Worm (Caenorhabditis elegans) whole organism, L2 larva: ENCODE results near the gene C45E5.1.

Experiments
- C34F6.9 ChIP-seq: fragments of 150-350 bp; optimal IDR thresholded peaks from 2 replicates; lab custom pipeline; 2014; ENCODE audit warnings: missing biosample characterization, missing genetic modification characterization
- F13H6.1 ChIP-seq: sonication (generic microtip); optimal IDR thresholded peaks from 2 replicates; lab custom pipeline; 2016; ENCODE audit warnings: missing genetic modification characterization, missing compliant biosample characterization
- R02D3.7 ChIP-seq: fragments of 150-350 bp; optimal IDR thresholded peaks from 2 replicates; lab custom pipeline; 2014; ENCODE audit warnings: missing biosample characterization, missing genetic modification characterization
- Y55F3AM.14 ChIP-seq: fragments of 200-800 bp; sonication (Bioruptor generic); optimal IDR thresholded peaks from 2 replicates; lab custom pipeline; 2018; ENCODE audit warnings: mild to moderate bottlenecking, missing genetic modification characterization, missing compliant biosample characterization
- ZK546.5 ChIP-seq: sonication (generic microtip); optimal IDR thresholded peaks from 2 replicates; lab custom pipeline; 2017; ENCODE audit warnings: missing biosample characterization, missing genetic modification characterization
- aly-2 ChIP-seq: fragments of 150-350 bp; optimal IDR thresholded peaks from 2 replicates; lab custom pipeline; 2014; ENCODE audit warnings: missing biosample characterization, missing genetic modification characterization
- ama-1 ChIP-seq: fragments of 150-350 bp; optimal IDR thresholded peaks from 2 replicates; lab custom pipeline; 2018; ENCODE audit warnings: inconsistent platforms
- blmp-1 ChIP-seq: sonication (generic microtip); optimal IDR thresholded peaks from 2 replicates; lab custom pipeline; 2017; ENCODE audit warnings: missing genetic modification characterization, mild to moderate bottlenecking, missing compliant biosample characterization, antibody characterized with exemption, moderate library complexity; ENCODE audit not compliant: insufficient read depth
- ceh-16 ChIP-seq: fragments of 150-350 bp; optimal IDR thresholded peaks from 2 replicates; lab custom pipeline; 2014; ENCODE audit warnings: missing biosample characterization, missing genetic modification characterization
- crh-2 ChIP-seq: sonication (generic microtip); optimal IDR thresholded peaks from 2 replicates; lab custom pipeline; 2017; ENCODE audit warnings: missing biosample characterization, missing genetic modification characterization
- egl-27 ChIP-seq: sonication (generic microtip); optimal IDR thresholded peaks from 3 replicates; lab custom pipeline; 2017; ENCODE audit warnings: missing biosample characterization, missing genetic modification reagents, missing genetic modification characterization
- elt-1 ChIP-seq: fragments of 150-350 bp; optimal IDR thresholded peaks from 2 replicates; lab custom pipeline; 2014; ENCODE audit warnings: missing biosample characterization, missing genetic modification characterization
- elt-3 ChIP-seq: sonication (generic microtip); optimal IDR thresholded peaks from 2 replicates; lab custom pipeline; 2017; ENCODE audit warnings: missing biosample characterization, missing genetic modification characterization
- fos-1 ChIP-seq: fragments of 150-350 bp; optimal IDR thresholded peaks from 2 replicates; lab custom pipeline; 2014; ENCODE audit warnings: missing biosample characterization, missing genetic modification characterization
- gmeb-1 ChIP-seq: fragments of 150-350 bp; optimal IDR thresholded peaks from 2 replicates; lab custom pipeline; 2014; ENCODE audit warnings: missing biosample characterization, missing genetic modification characterization
- lin-13 ChIP-seq: fragments of 150-350 bp; optimal IDR thresholded peaks from 2 replicates; lab custom pipeline; 2014; ENCODE audit warnings: missing biosample characterization, missing genetic modification reagents, missing genetic modification characterization
- lsy-2 ChIP-seq, 2 experiments: fragments of 150-350 bp in 1 of 2; sonication (generic microtip) in 1 of 2; optimal IDR thresholded peaks; 2 replicates each; lab custom pipeline; 2014 to 2017; ENCODE audit warnings: missing biosample characterization in 2 of 2, missing genetic modification characterization in 2 of 2
- mab-5 ChIP-seq: fragments of 150-350 bp; optimal IDR thresholded peaks from 2 replicates; lab custom pipeline; 2014; ENCODE audit warnings: missing biosample characterization, missing genetic modification characterization
- mbf-1 ChIP-seq: sonication (generic microtip); optimal IDR thresholded peaks from 2 replicates; lab custom pipeline; 2017; ENCODE audit warnings: missing biosample characterization, missing genetic modification characterization
- mdl-1 ChIP-seq, 2 experiments: fragments of 150-350 bp in 1 of 2; sonication (generic microtip) in 1 of 2; optimal IDR thresholded peaks; 2 replicates each; lab custom pipeline; 2017; ENCODE audit warnings: missing biosample characterization in 2 of 2, missing genetic modification characterization in 2 of 2
- nhr-10 ChIP-seq: sonication (generic microtip); optimal IDR thresholded peaks from 2 replicates; lab custom pipeline; 2017; ENCODE audit warnings: missing biosample characterization, missing genetic modification characterization
- nhr-129 ChIP-seq: fragments of 150-350 bp; optimal IDR thresholded peaks from 2 replicates; lab custom pipeline; 2014; ENCODE audit warnings: missing biosample characterization, missing genetic modification characterization
- nhr-21 ChIP-seq: fragments of 150-350 bp; optimal IDR thresholded peaks from 2 replicates; lab custom pipeline; 2014; ENCODE audit warnings: missing biosample characterization, missing genetic modification characterization
- nhr-25 ChIP-seq: fragments of 150-350 bp; sonication (generic microtip); optimal IDR thresholded peaks from 3 replicates; lab custom pipeline; 2014; ENCODE audit warnings: missing biosample characterization, missing genetic modification characterization
- nhr-6 ChIP-seq: fragments of 150-350 bp; optimal IDR thresholded peaks from 2 replicates; lab custom pipeline; 2014; ENCODE audit warnings: missing biosample characterization, missing genetic modification characterization
- nhr-77 ChIP-seq: fragments of 150-350 bp; optimal IDR thresholded peaks from 2 replicates; lab custom pipeline; 2014; ENCODE audit warnings: missing biosample characterization, missing genetic modification characterization
- peb-1 ChIP-seq: fragments of 150-350 bp; optimal IDR thresholded peaks from 2 replicates; lab custom pipeline; 2014; ENCODE audit warnings: missing biosample characterization, missing genetic modification characterization
- skn-1 ChIP-seq: sonication (generic microtip); optimal IDR thresholded peaks from 2 replicates; lab custom pipeline; 2017; ENCODE audit warnings: missing biosample characterization, missing genetic modification characterization
- sma-3 ChIP-seq: sonication (generic microtip); optimal IDR thresholded peaks from 2 replicates; lab custom pipeline; 2016; ENCODE audit warnings: missing genetic modification reagents, missing genetic modification characterization, missing compliant biosample characterization
- sma-9 ChIP-seq, 2 experiments: fragments of 150-350 bp in 1 of 2; sonication (generic microtip) in 1 of 2; optimal IDR thresholded peaks; 2 replicates each; lab custom pipeline; 2014 to 2016; ENCODE audit warnings: missing genetic modification characterization in 2 of 2, mild to moderate bottlenecking in 1 of 2, missing biosample characterization in 1 of 2, missing compliant biosample characterization in 1 of 2, missing genetic modification reagents in 1 of 2, moderate library complexity in 1 of 2
- snpc-4 ChIP-seq: fragments of 150-350 bp; optimal IDR thresholded peaks from 2 replicates; lab custom pipeline; 2014; ENCODE audit warnings: missing biosample characterization, missing genetic modification characterization
- unc-39 ChIP-seq: fragments of 150-350 bp; optimal IDR thresholded peaks from 2 replicates; lab custom pipeline; 2014; ENCODE audit warnings: missing biosample characterization, missing genetic modification characterization
- unc-55 ChIP-seq: fragments of 150-350 bp; sonication (generic microtip); optimal IDR thresholded peaks from 3 replicates; lab custom pipeline; 2014; ENCODE audit warnings: missing biosample characterization, missing genetic modification reagents, missing genetic modification characterization
- unc-62 ChIP-seq: fragments of 150-350 bp; optimal IDR thresholded peaks from 2 replicates; lab custom pipeline; 2014; ENCODE audit warnings: missing biosample characterization, missing genetic modification reagents, missing genetic modification characterization
- zag-1 ChIP-seq: fragments of 150-350 bp; optimal IDR thresholded peaks from 2 replicates; lab custom pipeline; 2014; ENCODE audit warnings: missing biosample characterization, missing genetic modification characterization
- ztf-11 ChIP-seq: sonication (generic microtip); optimal IDR thresholded peaks from 2 replicates; lab custom pipeline; 2017; ENCODE audit warnings: missing biosample characterization, missing genetic modification characterization
- ztf-4 ChIP-seq: fragments of 150-350 bp; optimal IDR thresholded peaks from 2 replicates; lab custom pipeline; 2014; ENCODE audit warnings: missing biosample characterization, missing genetic modification characterization

C45E5.1 gene

DNA sequence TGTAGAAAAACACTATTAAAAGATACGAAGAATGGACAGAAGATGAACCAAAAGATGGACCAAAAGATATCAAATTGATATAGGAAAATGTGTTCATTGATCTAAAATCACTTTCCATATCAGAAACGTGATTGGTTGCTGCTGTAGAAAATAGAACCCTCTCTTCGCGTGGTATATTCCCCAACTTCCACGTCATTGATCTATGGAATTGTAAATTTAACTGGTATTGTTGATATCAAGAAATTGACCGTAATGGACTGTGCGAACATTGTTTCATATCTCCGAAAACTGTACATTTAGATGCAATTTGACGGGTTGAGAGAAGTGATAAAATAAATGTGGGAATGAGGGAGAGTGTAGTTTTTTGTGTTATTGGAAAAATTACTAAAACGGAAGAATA lies 20.2 kb downstream of the C45E5.1 start (continued):
- TF ChIP-seq elt-3 (tag; lab: Kevin White, UChicago) (no peak), skn-1 (tag; lab: Kevin White, UChicago) (no peak)

DNA sequence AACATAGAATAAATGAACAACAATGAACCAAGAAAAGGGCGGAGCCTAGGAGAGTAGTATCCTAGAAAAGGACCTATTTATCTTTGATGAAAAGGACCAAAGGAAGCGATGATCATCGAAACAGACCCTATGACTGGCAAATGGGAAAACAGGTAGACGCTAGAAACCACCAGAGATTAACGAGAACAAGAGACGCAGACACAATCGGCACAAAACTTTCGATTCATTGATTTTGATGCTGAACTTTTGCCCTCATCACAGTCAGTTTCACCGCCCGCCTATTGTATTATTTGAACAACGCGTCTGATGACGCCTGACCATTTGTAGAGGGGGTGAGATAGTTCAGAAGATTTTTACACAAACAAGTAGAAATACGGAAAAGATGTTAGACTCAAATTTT lies 21.4 kb downstream of the C45E5.1 start:
- peak; percentile 17 for TF ChIP-seq egl-27 (tag; lab: Kevin White, UChicago)
- TF ChIP-seq F13H6.1: peak; percentile 1
- no peak for TF ChIP-seq lin-13 (GFP tag; lab: Kevin White, UChicago)
- no peak for TF ChIP-seq mbf-1 (tag; lab: Kevin White, UChicago)
- TF ChIP-seq aly-2: no peak
- TF ChIP-seq gmeb-1: peak; percentile 18
- peak; percentile 45 for TF ChIP-seq nhr-25 (tag; lab: Kevin White, UChicago)
- peak; percentile 36 for TF ChIP-seq nhr-21 (tag; lab: Kevin White, UChicago)
- no peak for TF ChIP-seq lsy-2 (tag; optimal IDR thresholded peaks at IDR 0.05; lab: Kevin White, UChicago)
- TF ChIP-seq nhr-10: no peak
- TF ChIP-seq sma-3 (GFP tag; lab: Kevin White, UChicago): peak; percentile 25
- TF ChIP-seq nhr-77: no peak
- peak; percentile 93 for TF ChIP-seq blmp-1
- peak; percentile 53 for TF ChIP-seq crh-2 (tag; lab: Kevin White, UChicago)
- TF ChIP-seq sma-9 (GFP tag; optimal IDR thresholded peaks at IDR 0.05; lab: Kevin White, UChicago): peak; percentile 78
- no peak for TF ChIP-seq sma-9 (tag; optimal IDR thresholded peaks at IDR 0.05; lab: Kevin White, UChicago)
- no peak for TF ChIP-seq unc-62 (GFP tag; lab: Kevin White, UChicago)
- peak; percentile 3 for TF ChIP-seq ceh-16 (tag; lab: Kevin White, UChicago)
- peak; percentile 48 for TF ChIP-seq nhr-129 (tag; lab: Kevin White, UChicago)
- no peak for TF ChIP-seq ztf-11 (tag; lab: Kevin White, UChicago)
- peak; percentile 52 for TF ChIP-seq fos-1 (tag; lab: Kevin White, UChicago)
- no peak for TF ChIP-seq elt-3 (tag; lab: Kevin White, UChicago)
- TF ChIP-seq unc-55 (GFP tag; lab: Kevin White, UChicago): no peak

DNA sequence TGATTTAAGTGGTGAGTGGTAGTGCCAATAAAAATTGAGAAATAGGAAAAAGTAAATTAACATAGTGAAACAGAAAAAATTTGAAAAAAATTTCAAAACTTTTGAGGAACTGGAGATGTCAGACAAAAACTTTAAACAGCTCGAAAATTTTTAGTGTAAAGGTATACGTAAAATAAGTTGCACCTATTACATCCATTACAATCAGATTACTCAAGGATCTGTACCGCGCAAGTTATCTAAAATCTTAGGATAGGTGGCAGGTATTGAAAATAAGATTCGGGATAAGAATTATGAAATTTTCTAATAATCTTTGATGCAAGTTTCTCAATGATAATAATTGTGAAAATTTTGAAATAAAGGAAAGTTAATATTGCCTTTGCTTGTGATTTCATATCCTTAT lies 22.6 kb downstream of the C45E5.1 start:
- no peak for TF ChIP-seq egl-27 (tag; lab: Kevin White, UChicago)
- no peak for TF ChIP-seq Y55F3AM.14 (GFP tag; lab: Kevin White, UChicago)

DNA sequence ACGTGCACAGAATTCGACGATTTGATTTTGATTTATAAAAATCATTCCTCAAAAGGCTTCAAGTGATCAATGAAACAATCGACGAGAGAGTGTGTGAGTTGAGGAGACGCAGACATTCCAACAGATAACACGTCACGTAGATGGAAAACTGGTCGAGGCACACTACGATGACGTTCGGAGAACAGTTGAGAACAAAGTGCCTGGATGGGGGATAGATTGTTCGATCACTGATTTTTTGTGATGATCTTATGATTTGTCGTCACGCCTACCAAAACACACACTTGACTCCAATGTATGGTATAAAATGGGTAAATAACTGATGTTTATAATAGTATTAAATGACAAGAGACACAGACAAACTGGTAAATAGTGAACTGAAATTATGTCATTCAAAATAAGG lies 34.1 kb downstream of the C45E5.1 start:
- no peak for TF ChIP-seq unc-62 (GFP tag; lab: Kevin White, UChicago)
- peak; percentile 19 for TF ChIP-seq nhr-25 (tag; lab: Kevin White, UChicago)
- TF ChIP-seq gmeb-1: peak; percentile 64
- no peak for TF ChIP-seq Y55F3AM.14 (GFP tag; lab: Kevin White, UChicago)
- no peak for TF ChIP-seq mbf-1 (tag; lab: Kevin White, UChicago)
- no peak for TF ChIP-seq ztf-4 (tag; lab: Kevin White, UChicago)
- no peak for TF ChIP-seq C34F6.9 (tag; lab: Kevin White, UChicago)
- TF ChIP-seq nhr-21 (tag; lab: Kevin White, UChicago): peak; percentile 46
- no peak for TF ChIP-seq ztf-11 (tag; lab: Kevin White, UChicago)
- peak; percentile 35 for TF ChIP-seq blmp-1
- TF ChIP-seq fos-1 (tag; lab: Kevin White, UChicago): peak; percentile 6
- TF ChIP-seq F13H6.1: peak; percentile 57
- TF ChIP-seq ama-1: no peak
- TF ChIP-seq unc-39 (tag; lab: Kevin White, UChicago): no peak
- TF ChIP-seq ZK546.5 (tag; lab: Kevin White, UChicago): no peak
- no peak for TF ChIP-seq aly-2
- TF ChIP-seq zag-1 (tag; lab: Kevin White, UChicago): no peak
- no peak for TF ChIP-seq snpc-4 (tag; lab: Kevin White, UChicago)
- TF ChIP-seq sma-3 (GFP tag; lab: Kevin White, UChicago): peak; percentile 82
- no peak for TF ChIP-seq elt-3 (tag; lab: Kevin White, UChicago)
- peak; percentile 4 for TF ChIP-seq nhr-6
- peak; percentile 71 for TF ChIP-seq crh-2 (tag; lab: Kevin White, UChicago)
- peak; percentile 55 for TF ChIP-seq sma-9 (GFP tag; optimal IDR thresholded peaks at IDR 0.05; lab: Kevin White, UChicago)
- TF ChIP-seq sma-9 (tag; optimal IDR thresholded peaks at IDR 0.05; lab: Kevin White, UChicago): no peak
- TF ChIP-seq mab-5: no peak
- peak; percentile 55 for TF ChIP-seq egl-27 (tag; lab: Kevin White, UChicago)
- TF ChIP-seq peb-1 (tag; lab: Kevin White, UChicago): no peak
- TF ChIP-seq R02D3.7 (tag; lab: Kevin White, UChicago): no peak
- no peak for TF ChIP-seq ceh-16 (tag; lab: Kevin White, UChicago)
- no peak for TF ChIP-seq skn-1 (tag; lab: Kevin White, UChicago)
- TF ChIP-seq nhr-129 (tag; lab: Kevin White, UChicago): peak; percentile 55
- no peak for TF ChIP-seq elt-1
- no peak for TF ChIP-seq mdl-1 (tag; optimal IDR thresholded peaks at IDR 0.05; lab: Kevin White, UChicago)
- TF ChIP-seq lsy-2 (tag; optimal IDR thresholded peaks at IDR 0.05; lab: Kevin White, UChicago): peak in 1 of 2 experiments; percentile 3
